Worm (Caenorhabditis elegans): ENCODE measurements around the gene gst-40.

ce11 chrIV:736447-736846, 23.9 kb upstream of the gst-40 start, which contains the start of gene kvs-5:
- no peak for TF ChIP-seq mes-4 (tag; optimal IDR thresholded peaks at IDR 0.05)
- no peak for TF ChIP-seq K12H6.12 (tag; optimal IDR thresholded peaks at IDR 0.05)
- no peak for TF ChIP-seq madf-10 (tag; optimal IDR thresholded peaks at IDR 0.05)
- no peak for TF ChIP-seq K11D2.4 (GFP tag; IDR thresholded peaks at IDR 0.05)
- no peak for TF ChIP-seq ama-1 (optimal IDR thresholded peaks at IDR 0.05)
- TF ChIP-seq ama-1 (GFP tag; optimal IDR thresholded peaks at IDR 0.05) = no peak
- no peak for TF ChIP-seq die-1 (tag; optimal IDR thresholded peaks at IDR 0.05)
- no peak for TF ChIP-seq snpc-4 (GFP tag; optimal IDR thresholded peaks at IDR 0.05)
- TF ChIP-seq snpc-4 (tag; optimal IDR thresholded peaks at IDR 0.05) = no peak
